Fruit fly (Drosophila melanogaster): ENCODE results near the gene Ir94a.

- TF ChIP-seq OdsH (GFP tag; optimal IDR thresholded peaks at IDR 0.05) (no peak), Sox102F (GFP tag; optimal IDR thresholded peaks at IDR 0.05) (no peak), Smox (GFP tag; optimal IDR thresholded peaks at IDR 0.05) (no peak), svp (GFP tag) (no peak), CG11762 (GFP tag; optimal IDR thresholded peaks at IDR 0.05; ENCODE audit: insufficient read depth) (no peak), Blimp-1 (GFP tag; optimal IDR thresholded peaks at IDR 0.05) (no peak), Sox14 (GFP tag; optimal IDR thresholded peaks at IDR 0.05) (no peak), CG8632 (GFP tag; optimal IDR thresholded peaks at IDR 0.05) (no peak), Eip93F (GFP tag; optimal IDR thresholded peaks at IDR 0.05) (no peak), Lpt (GFP tag; optimal IDR thresholded peaks at IDR 0.05) (no peak)
These were observed 33.1 kb upstream of the Ir94a start, which contains the start of gene CG13408 for dm6 chr3R:22080161-22080560.
